Worm (Caenorhabditis elegans): Measurements from ENCODE around the gene erd-2.2.
A peak's percentile ranks its signal among the peaks of the same experiment; 100 is the strongest.

The erd-2.2 gene

DNA sequence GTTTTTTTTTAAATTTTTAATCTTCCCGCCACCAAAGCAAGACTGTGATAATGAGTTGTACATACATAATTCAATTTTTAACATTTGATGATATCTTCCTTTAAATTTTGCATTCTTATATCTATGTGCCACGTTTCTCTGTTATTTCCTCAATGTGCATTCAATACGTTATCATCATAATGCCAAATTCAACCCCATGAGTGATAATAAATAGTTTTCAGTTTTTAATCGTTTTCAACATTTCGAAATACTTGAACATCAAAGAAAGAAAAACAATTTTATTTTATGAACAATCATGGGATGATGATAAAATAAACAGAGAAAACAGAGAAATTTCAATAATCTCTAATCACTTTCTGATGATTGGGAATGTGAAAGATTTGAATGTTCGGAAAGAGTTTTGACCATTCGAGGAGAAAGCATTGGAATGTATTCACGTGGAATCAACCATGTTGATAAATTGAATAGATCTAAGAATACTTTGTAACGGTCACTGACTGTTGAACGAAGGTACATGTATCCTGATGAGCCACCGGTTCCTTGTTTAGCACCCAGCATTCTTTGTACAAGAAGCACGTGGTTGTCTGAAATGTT, 10.6 kb downstream of the erd-2.2 start (continued):
- no peak for TF ChIP-seq ceh-82 (tag; optimal IDR thresholded peaks at IDR 0.05)
- peak; percentile 72 for TF ChIP-seq nhr-21 (tag; optimal IDR thresholded peaks at IDR 0.05)

DNA sequence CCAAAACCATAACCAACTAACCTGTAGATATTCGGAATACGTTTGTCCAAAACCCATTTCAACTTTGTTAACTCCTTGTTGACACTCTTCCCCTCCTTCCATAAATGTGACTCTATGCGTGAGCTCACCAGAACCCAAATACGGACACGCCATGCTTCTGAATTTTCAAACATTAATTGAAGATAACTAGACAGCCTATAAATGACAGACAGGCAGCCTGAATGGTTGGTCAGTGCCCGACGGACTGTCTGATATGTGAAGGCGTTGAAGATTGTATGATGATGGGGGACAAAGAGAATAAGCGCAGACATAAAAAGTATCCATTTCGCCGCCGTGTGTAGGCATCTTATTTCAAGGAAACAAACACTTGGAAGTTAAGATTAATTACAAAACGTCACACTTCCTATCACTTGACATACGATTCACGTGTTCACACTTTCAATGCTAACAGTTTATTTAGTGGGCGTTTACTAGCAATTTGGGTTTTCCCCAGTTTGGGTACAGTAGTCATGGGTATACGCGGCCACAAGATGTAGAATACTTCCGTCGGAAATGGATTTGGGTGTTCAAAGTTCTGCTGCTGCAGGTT, 13.0 kb downstream of the erd-2.2 start, which contains the start of the genes tdo-2 and C28H8.2:
TSS of gene tdo-2 (minus strand) at position 157 of the 589 bp plus-strand sequence.
TSS of gene C28H8.2 (plus strand) at position 524 of the 589 bp plus-strand sequence.
- TF ChIP-seq nhr-21 (tag; optimal IDR thresholded peaks at IDR 0.05), result peak; percentile 92
- TF ChIP-seq lin-39 (tag; optimal IDR thresholded peaks at IDR 0.05), result no peak
- no peak for TF ChIP-seq snpc-4 (tag; optimal IDR thresholded peaks at IDR 0.05)
- peak; percentile 55 for TF ChIP-seq gmeb-1 (tag; optimal IDR thresholded peaks at IDR 0.05)
- TF ChIP-seq elt-1 (tag; optimal IDR thresholded peaks at IDR 0.05), result no peak
- TF ChIP-seq ZK546.5 (tag; optimal IDR thresholded peaks at IDR 0.05), result no peak
- peak; percentile 25 for TF ChIP-seq Y55F3AM.14 (GFP tag; optimal IDR thresholded peaks at IDR 0.05)
- no peak for TF ChIP-seq skn-1 (tag; optimal IDR thresholded peaks at IDR 0.05)
- no peak for TF ChIP-seq ztf-1 (GFP tag; conservative IDR thresholded peaks at IDR 0.05)
- TF ChIP-seq nhr-11 (tag; optimal IDR thresholded peaks at IDR 0.05), result no peak
- TF ChIP-seq lin-11 (tag; optimal IDR thresholded peaks at IDR 0.05), result no peak
- TF ChIP-seq unc-55 (GFP tag; optimal IDR thresholded peaks at IDR 0.05), result no peak
- no peak for TF ChIP-seq sem-4 (tag; optimal IDR thresholded peaks at IDR 0.05)
- peak; percentile 90 for TF ChIP-seq sma-9 (GFP tag; optimal IDR thresholded peaks at IDR 0.05)
- TF ChIP-seq sma-9 (tag; optimal IDR thresholded peaks at IDR 0.05), result no peak
- no peak for TF ChIP-seq ztf-11 (tag; optimal IDR thresholded peaks at IDR 0.05)
- no peak for TF ChIP-seq R02D3.7 (tag; optimal IDR thresholded peaks at IDR 0.05)
- TF ChIP-seq lin-13 (GFP tag; optimal IDR thresholded peaks at IDR 0.05), result no peak
- peak; percentile 16 for TF ChIP-seq alr-1 (tag; optimal IDR thresholded peaks at IDR 0.05)
- TF ChIP-seq unc-39 (tag; optimal IDR thresholded peaks at IDR 0.05), result no peak
- TF ChIP-seq mdl-1 (tag; optimal IDR thresholded peaks at IDR 0.05), result peak in 1 of 2 experiments; percentile 75
- no peak for TF ChIP-seq dmd-4 (tag; optimal IDR thresholded peaks at IDR 0.05)
- no peak for TF ChIP-seq unc-62 (GFP tag; optimal IDR thresholded peaks at IDR 0.05)
- TF ChIP-seq lsy-2 (tag; optimal IDR thresholded peaks at IDR 0.05), result peak in 1 of 2 experiments; percentile 55
- TF ChIP-seq ceh-82 (tag; optimal IDR thresholded peaks at IDR 0.05), result no peak
- TF ChIP-seq nhr-25 (tag; optimal IDR thresholded peaks at IDR 0.05), result peak; percentile 94
- TF ChIP-seq egl-27 (tag; optimal IDR thresholded peaks at IDR 0.05), result peak; percentile 69
- no peak for TF ChIP-seq ama-1 (optimal IDR thresholded peaks at IDR 0.05)
- peak; percentile 56 for TF ChIP-seq crh-2 (tag; optimal IDR thresholded peaks at IDR 0.05)
- TF ChIP-seq nhr-129 (tag; optimal IDR thresholded peaks at IDR 0.05), result peak; percentile 50
- TF ChIP-seq nhr-6 (tag; optimal IDR thresholded peaks at IDR 0.05), result peak; percentile 37
- no peak for TF ChIP-seq peb-1 (tag; optimal IDR thresholded peaks at IDR 0.05)
- peak; percentile 92 for TF ChIP-seq sma-3 (GFP tag; optimal IDR thresholded peaks at IDR 0.05)
- TF ChIP-seq nhr-237 (tag; optimal IDR thresholded peaks at IDR 0.05), result no peak
- TF ChIP-seq C34F6.9 (tag; optimal IDR thresholded peaks at IDR 0.05), result peak; percentile 8
- no peak for TF ChIP-seq nhr-77 (tag; optimal IDR thresholded peaks at IDR 0.05)
- TF ChIP-seq zag-1 (tag; optimal IDR thresholded peaks at IDR 0.05), result no peak
- TF ChIP-seq aly-2 (tag; optimal IDR thresholded peaks at IDR 0.05), result no peak
- peak; percentile 12 for TF ChIP-seq fos-1 (tag; optimal IDR thresholded peaks at IDR 0.05)
- no peak for TF ChIP-seq elt-3 (tag; optimal IDR thresholded peaks at IDR 0.05)
- peak; percentile 80 for TF ChIP-seq blmp-1 (tag; optimal IDR thresholded peaks at IDR 0.05; ENCODE audit: insufficient read depth)
- peak; percentile 14 for TF ChIP-seq F13H6.1 (tag; optimal IDR thresholded peaks at IDR 0.05)
- TF ChIP-seq mab-5 (tag; optimal IDR thresholded peaks at IDR 0.05), result peak; percentile 20
- TF ChIP-seq nhr-23 (tag; optimal IDR thresholded peaks at IDR 0.05), result no peak
- no peak for TF ChIP-seq ceh-16 (tag; optimal IDR thresholded peaks at IDR 0.05)
- peak; percentile 28 for TF ChIP-seq ztf-4 (tag; optimal IDR thresholded peaks at IDR 0.05)
- no peak for TF ChIP-seq nhr-10 (tag; optimal IDR thresholded peaks at IDR 0.05)
- TF ChIP-seq mbf-1 (tag; optimal IDR thresholded peaks at IDR 0.05), result no peak
- no peak for TF ChIP-seq nhr-12 (tag; optimal IDR thresholded peaks at IDR 0.05)
